Worm (Caenorhabditis elegans) whole organism, early embryonic: Measurements from ENCODE around the gene F26F2.8.
"Not testable (repeated sequence)": the region's sequence is repeated elsewhere in the genome, so short reads cannot be mapped to it uniquely, and the experiment has no call there.

Experiments used
- F13C5.2 ChIP-seq: sonication (generic microtip); optimal IDR thresholded peaks from 2 replicates; lab custom pipeline; 2017; ENCODE audit warnings: mild to moderate bottlenecking, missing genetic modification characterization, inconsistent platforms, missing compliant biosample characterization
- hmbx-1 ChIP-seq: sonication (generic microtip); optimal IDR thresholded peaks from 2 replicates; lab custom pipeline; 2016; ENCODE audit warnings: mild to moderate bottlenecking, missing genetic modification characterization, missing compliant biosample characterization

DNA sequence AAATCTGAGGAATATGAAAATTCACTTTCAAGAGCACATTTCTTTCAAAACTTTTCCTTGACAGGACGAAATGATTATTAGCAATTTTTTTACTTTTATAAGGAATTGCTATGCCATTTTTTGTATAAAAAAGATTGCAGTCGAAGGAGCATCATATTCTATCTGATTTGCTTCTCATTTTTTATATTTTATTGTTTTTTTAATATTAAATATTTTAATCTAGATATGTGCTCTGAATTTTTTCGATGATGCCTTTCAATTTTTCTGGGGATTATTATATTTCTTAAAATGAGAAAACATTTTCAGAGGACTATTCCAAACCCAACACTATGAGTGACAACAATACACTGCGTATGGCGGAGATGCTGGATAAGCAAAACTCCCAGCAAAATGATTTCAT, 15.3 kb upstream of the F26F2.8 start, which contains the start of gene F26F2.13:
- not testable (repeated sequence) for TF ChIP-seq hmbx-1, F13C5.2 (tag; lab: Kevin White, UChicago)
